Worm (Caenorhabditis elegans) whole organism, young adult: Measurements from ENCODE around the gene nlp-50.

Experiments
- B0336.3 ChIP-seq: fragments of 200-800 bp; sonication (Bioruptor generic); IDR thresholded peaks from 2 replicates; pipeline ENCODE4 v1.3.6; 2022; ENCODE audit warnings: missing genetic modification characterization, missing compliant biosample characterization
- K11D2.4 ChIP-seq: fragments of 200-800 bp; sonication (Bioruptor generic); IDR thresholded peaks from 2 replicates; pipeline ENCODE4 v1.3.6; 2022; ENCODE audit warnings: missing genetic modification reagents, missing genetic modification characterization, missing compliant biosample characterization
- ceh-40 ChIP-seq: fragments of 200-800 bp; sonication (Bioruptor generic); IDR thresholded peaks from 2 replicates; pipeline ENCODE4 v1.3.6; 2022; ENCODE audit warnings: missing genetic modification characterization, missing compliant biosample characterization
- pha-4 ChIP-seq: fragments of 150-350 bp; sonication (generic microtip); optimal IDR thresholded peaks from 2 replicates; lab custom pipeline; 2014; ENCODE audit warnings: missing biosample characterization, missing genetic modification reagents, missing genetic modification characterization
- snpc-1.3 ChIP-seq: sonication (generic microtip); optimal IDR thresholded peaks from 2 replicates; lab custom pipeline; 2017; ENCODE audit warnings: missing genetic modification characterization, mild to moderate bottlenecking, missing compliant biosample characterization, antibody characterized with exemption, moderate library complexity, missing genotype, missing genetic modification reagents; ENCODE audit not compliant: insufficient read depth
- snpc-4 ChIP-seq, 5 experiments: fragments of 150-350 bp in 1 of 5; sonication (generic microtip) in 4 of 5; optimal IDR thresholded peaks; 2 replicates each; lab custom pipeline; 2014 to 2018; ENCODE audit warnings: missing genetic modification characterization in 5 of 5, missing biosample characterization in 3 of 5, antibody characterized with exemption in 2 of 5, mild to moderate bottlenecking in 2 of 5, missing compliant biosample characterization in 2 of 5, missing genotype in 2 of 5, moderate library complexity in 2 of 5, missing genetic modification reagents in 1 of 5
- tlf-1 ChIP-seq: fragments of 200-800 bp; sonication (Bioruptor generic); optimal IDR thresholded peaks from 2 replicates; lab custom pipeline; 2018; ENCODE audit warnings: mild to moderate bottlenecking, missing genetic modification characterization, missing compliant biosample characterization
- unc-62 ChIP-seq: fragments of 150-350 bp; optimal IDR thresholded peaks from 2 replicates; lab custom pipeline; 2014; ENCODE audit warnings: missing biosample characterization, missing genetic modification reagents, missing genetic modification characterization
- ztf-25 ChIP-seq: fragments of 200-800 bp; sonication (Bioruptor generic); IDR thresholded peaks from 2 replicates; pipeline ENCODE4 v1.3.6; 2022; ENCODE audit warnings: missing genetic modification reagents, missing genetic modification characterization, missing compliant biosample characterization

DNA sequence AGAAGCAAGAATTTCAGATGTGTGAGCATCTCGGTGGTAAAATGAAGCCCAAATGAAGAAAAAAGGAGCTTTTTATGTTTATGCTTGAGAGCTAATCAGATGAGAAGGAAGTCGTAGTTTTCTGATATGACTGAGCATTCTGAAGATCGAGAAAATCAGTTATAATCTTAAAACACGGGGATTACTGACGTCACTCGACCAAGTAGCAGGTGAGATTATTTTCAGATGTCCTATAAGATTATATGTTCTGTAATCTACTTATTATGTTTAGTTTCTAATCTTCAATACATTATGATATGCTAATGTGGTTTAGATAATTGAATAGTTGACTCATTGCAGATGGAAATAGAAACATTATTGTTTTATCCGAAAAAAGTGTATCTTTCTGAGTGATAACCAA is 19.1 kb upstream of the nlp-50 start, which contains the start of gene ins-14:
- no peak for TF ChIP-seq snpc-4 (GFP tag; optimal IDR thresholded peaks at IDR 0.05; lab: Kevin White, UChicago)
- TF ChIP-seq snpc-4 (tag; optimal IDR thresholded peaks at IDR 0.05; lab: Kevin White, UChicago), result no peak
- no peak for TF ChIP-seq unc-62 (GFP tag; lab: Kevin White, UChicago)
- no peak for TF ChIP-seq B0336.3
- TF ChIP-seq pha-4 (tag; lab: Kevin White, UChicago), result no peak
- TF ChIP-seq ztf-25 (GFP tag; lab: Robert Waterston, UW), result no peak
- no peak for TF ChIP-seq K11D2.4 (GFP tag; lab: Robert Waterston, UW)
- no peak for TF ChIP-seq tlf-1
- TF ChIP-seq snpc-1.3 (tag; lab: Kevin White, UChicago), result no peak
- no peak for TF ChIP-seq ceh-40
